Worm (Caenorhabditis elegans): Measurements from ENCODE around the gene F47B8.4.
A peak's percentile ranks its signal among the peaks of the same experiment; 100 is the strongest.

F47B8.4 gene

DNA sequence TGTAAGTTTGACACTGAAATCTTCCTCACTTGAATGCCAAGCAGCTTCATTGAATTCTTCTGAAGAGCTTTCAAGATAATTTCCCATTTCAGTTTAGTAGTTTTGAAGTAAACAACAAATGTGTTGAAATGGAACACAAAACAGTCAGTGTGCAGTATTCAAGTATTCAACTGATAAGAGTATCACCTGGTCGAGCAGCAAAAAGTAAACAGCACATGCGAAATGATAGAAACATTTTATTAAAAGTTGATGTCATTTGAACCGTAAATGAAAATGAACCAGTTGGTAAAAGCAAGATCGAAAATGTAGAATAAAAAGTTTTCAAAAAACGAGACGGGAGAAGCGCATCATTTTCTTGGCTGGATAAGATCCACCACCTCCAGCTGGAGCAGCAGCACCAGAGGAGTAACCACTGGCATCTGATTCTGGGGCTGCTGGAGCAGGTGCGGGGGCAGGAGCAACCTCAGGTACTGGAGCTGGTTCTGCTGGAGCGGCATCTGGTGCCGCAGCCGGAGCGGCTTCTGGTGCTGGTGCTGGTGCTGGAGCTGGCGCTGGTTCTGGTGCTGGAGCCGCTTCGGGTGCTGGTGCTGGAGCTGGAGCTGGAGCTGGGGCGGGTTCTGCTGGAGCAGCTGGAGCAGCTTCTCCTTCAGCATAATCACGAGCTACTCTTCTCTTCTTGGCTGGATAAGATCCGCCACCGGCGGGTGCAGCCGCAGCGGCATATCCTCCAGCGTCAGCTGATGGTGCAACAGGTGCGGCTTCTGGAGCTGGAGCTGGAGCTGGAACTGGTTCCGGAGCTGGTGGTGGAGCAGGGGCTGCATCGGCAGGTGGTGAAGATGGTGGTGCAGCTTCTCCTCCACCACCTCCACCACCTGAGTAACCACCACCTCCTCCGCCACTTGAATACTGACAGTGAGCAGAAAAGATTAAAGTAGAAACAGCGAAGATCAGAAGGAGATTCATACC is at the start of gene F47B8.4, which contains the start of gene F47B8.18:
Gene F47B8.4 (minus strand): TSS at position 172 of the 966 bp plus-strand sequence.
Gene F47B8.18 (minus strand): TSS at position 963 of the 966 bp plus-strand sequence.
- TF ChIP-seq zip-8 (tag; optimal IDR thresholded peaks at IDR 0.05) (no peak), cnd-1 (tag; optimal IDR thresholded peaks at IDR 0.05) (no peak), mep-1 (tag; optimal IDR thresholded peaks at IDR 0.05) (no peak), sptf-1 (tag; optimal IDR thresholded peaks at IDR 0.05) (no peak), nhr-237 (tag; optimal IDR thresholded peaks at IDR 0.05) (no peak), ham-2 (GFP tag; optimal IDR thresholded peaks at IDR 0.05) (no peak), nhr-28 (tag; optimal IDR thresholded peaks at IDR 0.05) (no peak), unc-62 (GFP tag; optimal IDR thresholded peaks at IDR 0.05) (no peak), flh-1 (GFP tag; optimal IDR thresholded peaks at IDR 0.05) (no peak), nhr-76 (tag; optimal IDR thresholded peaks at IDR 0.05) (no peak)

DNA sequence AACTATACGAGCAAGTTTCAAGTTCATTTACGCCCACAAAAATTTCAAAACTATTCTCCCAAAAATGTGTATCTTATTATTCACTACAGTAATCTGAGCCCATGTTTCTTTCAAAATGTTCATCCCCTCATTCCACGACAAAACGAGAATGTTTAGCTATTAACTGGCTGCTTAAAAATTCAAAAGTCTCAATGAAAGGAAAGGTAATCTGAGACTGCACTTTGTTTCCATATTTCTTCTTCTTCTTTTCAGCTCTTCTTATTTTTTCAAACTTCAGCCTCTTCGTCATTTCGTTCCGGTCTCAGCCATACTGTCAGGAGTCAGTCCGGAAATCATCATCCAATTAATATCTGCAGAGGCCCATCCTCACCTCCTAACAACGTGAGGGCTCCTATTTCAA is 48.3 kb upstream of the F47B8.4 start, which contains the start of gene unc-39:
Gene unc-39 (plus strand): TSS at position 301 of the 400 bp plus-strand sequence.
- no peak for TF ChIP-seq snpc-4 (tag; optimal IDR thresholded peaks at IDR 0.05)

DNA sequence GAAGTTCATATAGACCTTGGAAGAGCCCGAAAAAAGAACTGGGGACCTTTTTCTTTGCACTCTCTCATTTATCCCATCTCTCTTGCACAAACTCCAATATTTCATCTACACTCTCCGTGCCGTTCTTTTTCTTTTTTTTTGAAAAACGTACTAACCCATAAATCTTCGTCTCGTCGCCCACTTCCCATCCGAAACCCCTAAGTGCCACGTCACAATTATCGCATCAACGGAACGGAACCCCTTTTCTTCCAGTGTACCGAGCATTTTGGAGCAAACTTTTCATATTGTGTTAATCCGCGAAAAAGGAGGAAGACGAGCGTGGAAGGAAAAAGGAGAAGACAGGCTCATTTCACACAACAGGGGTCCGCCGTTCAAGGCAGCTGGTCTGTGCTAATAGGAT is 44.9 kb upstream of the F47B8.4 start:
- no peak for TF ChIP-seq elt-1 (tag; optimal IDR thresholded peaks at IDR 0.05; ENCODE audit: borderline replicate concordance, insufficient read depth)

DNA sequence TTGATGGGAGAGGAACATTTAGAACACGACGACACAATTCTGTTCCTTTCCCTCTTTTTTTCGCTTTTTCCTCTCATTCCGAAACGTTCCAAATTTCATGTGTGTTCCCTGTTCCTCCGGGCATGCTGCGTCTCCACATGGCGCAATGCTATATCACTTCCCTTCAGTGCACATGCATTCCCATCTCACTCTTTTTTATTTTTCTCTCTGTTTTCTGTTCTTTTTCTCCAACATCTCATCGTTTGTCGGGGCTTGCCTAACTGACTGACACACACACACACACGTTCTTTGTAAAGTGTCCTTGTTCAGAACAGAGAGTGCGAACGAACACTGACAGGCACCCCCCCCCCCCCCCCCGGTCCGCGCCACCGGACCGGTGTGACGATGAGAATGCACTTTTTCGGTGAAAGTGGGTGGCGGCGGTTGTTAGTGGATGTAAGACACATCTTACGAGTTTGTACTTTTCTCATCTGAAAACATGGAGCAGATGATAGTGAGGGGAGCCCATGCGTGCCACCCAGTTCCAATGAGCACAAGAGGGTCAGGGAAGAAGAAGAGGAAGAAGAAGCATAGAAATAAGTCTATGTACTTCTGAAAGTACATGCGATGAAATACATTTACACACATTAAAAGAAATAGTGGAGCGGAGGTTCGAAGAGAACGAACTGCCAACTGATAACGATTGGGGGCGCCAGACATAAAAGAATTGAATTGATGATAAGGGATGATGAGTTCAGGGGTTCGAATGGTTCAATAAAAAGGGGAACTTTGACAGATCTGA is 44.0 kb upstream of the F47B8.4 start:
- peak; percentile 11 for TF ChIP-seq sptf-1 (tag; optimal IDR thresholded peaks at IDR 0.05)
- peak; percentile 33 for TF ChIP-seq lin-32 (GFP tag; optimal IDR thresholded peaks at IDR 0.05)
- TF ChIP-seq zip-8 (tag; optimal IDR thresholded peaks at IDR 0.05) = no peak
- peak; percentile 21 for TF ChIP-seq drap-1 (GFP tag; optimal IDR thresholded peaks at IDR 0.05)

DNA sequence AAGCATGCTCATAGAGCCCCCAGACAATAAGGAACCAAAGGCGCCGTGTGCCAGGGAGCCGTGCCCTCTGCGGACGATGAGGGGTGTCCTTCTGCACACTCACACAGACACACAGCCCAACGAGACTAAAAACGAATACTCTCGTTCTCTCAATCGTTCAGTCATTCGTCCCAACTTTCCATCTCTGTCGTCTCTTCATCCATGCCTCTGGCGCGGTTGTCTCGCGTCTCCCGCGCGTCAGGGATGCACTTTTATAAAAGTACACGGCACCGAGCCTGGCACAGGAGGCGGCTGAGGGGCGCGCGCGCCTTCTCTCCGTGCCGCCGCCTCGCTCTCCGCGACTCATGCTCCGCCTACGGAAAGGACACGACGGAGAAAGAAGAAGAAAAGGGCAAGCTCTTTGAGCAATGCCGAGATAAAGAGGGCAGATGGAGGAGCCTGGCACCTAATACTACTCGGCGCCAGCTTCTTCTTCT is 42.1 kb upstream of the F47B8.4 start:
- TF ChIP-seq drap-1 (GFP tag; optimal IDR thresholded peaks at IDR 0.05) (no peak), ceh-83 (GFP tag; optimal IDR thresholded peaks at IDR 0.05) (no peak), lin-13 (tag; optimal IDR thresholded peaks at IDR 0.05) (no peak), flh-1 (GFP tag; optimal IDR thresholded peaks at IDR 0.05) (no peak), snpc-4 (tag; optimal IDR thresholded peaks at IDR 0.05) (no peak), unc-62 (GFP tag; optimal IDR thresholded peaks at IDR 0.05) (no peak), elt-3 (tag; optimal IDR thresholded peaks at IDR 0.05) (no peak), unc-120 (tag; optimal IDR thresholded peaks at IDR 0.05; ENCODE audit: poor library complexity, severe bottlenecking) (no peak), nhr-237 (tag; optimal IDR thresholded peaks at IDR 0.05) (no peak), sptf-1 (tag; optimal IDR thresholded peaks at IDR 0.05) (no peak), nhr-28 (tag; optimal IDR thresholded peaks at IDR 0.05) (no peak), elt-1 (tag; optimal IDR thresholded peaks at IDR 0.05; ENCODE audit: borderline replicate concordance, insufficient read depth) (no peak), ces-1 (GFP tag; optimal IDR thresholded peaks at IDR 0.05) (no peak), mls-2 (tag; optimal IDR thresholded peaks at IDR 0.05) (no peak), pha-4 (tag; optimal IDR thresholded peaks at IDR 0.05) (no peak)

DNA sequence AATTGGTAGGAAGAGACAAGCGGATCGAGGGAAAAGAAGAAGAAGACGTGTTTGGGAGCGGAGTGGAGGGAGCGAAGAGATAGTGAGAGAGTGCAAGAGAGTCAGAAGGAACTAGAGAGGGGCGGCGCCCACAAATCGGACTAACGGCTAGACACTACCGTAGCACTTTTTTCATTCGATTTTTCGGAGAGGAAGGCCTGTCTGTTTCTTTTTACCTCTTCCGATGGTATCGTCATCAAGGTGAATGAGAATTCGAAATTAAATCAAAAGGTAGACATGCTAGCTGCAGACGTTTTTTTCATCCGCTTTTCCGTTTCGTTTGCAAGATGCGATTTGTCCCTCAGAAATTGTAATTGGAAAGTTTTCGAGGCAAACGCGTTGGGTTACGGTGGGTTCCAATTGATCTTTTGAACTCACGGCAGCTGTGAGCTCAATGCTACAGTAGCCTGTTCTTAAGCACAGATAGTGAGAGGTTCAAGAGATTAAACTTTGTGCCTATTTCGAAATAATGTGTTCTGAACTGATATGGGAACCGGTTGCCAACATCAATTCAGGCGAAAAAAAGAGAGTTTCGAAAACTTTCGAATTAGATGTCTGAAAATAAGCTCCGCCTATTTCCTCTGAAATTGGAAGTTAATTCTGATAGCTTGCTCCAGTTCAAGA is 40.2 kb upstream of the F47B8.4 start:
- TF ChIP-seq lsy-2 (tag; optimal IDR thresholded peaks at IDR 0.05) (peak; percentile 60), nhr-12 (tag; optimal IDR thresholded peaks at IDR 0.05) (no peak)

DNA sequence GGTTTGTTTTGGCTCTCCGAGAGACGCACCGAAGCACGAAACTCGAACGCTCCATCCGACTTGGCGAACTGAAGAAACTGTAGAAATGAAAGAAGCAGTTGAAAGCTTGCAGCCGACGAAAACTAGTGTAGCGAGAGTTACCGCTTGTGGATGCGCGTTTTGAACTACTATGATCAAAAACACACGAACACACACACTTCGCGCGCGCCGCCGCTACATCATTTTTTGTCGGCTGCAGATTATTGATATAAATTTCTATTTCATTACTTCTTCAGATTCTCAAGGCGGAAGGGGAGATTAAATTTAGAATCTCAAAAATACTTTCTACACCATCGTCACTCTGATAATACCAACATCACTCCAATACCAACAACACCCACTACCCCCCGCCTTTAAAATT is 37.5 kb upstream of the F47B8.4 start:
- TF ChIP-seq elt-1 (tag; optimal IDR thresholded peaks at IDR 0.05; ENCODE audit: borderline replicate concordance, insufficient read depth) (no peak), zip-8 (tag; optimal IDR thresholded peaks at IDR 0.05) (no peak), hlh-1 (tag; optimal IDR thresholded peaks at IDR 0.05) (no peak), bed-3 (GFP tag; optimal IDR thresholded peaks at IDR 0.05) (no peak), nhr-28 (tag; optimal IDR thresholded peaks at IDR 0.05) (no peak), mls-2 (tag; optimal IDR thresholded peaks at IDR 0.05) (no peak), mep-1 (tag; optimal IDR thresholded peaks at IDR 0.05) (no peak), M03D4.4 (tag; optimal IDR thresholded peaks at IDR 0.05) (no peak), flh-1 (GFP tag; optimal IDR thresholded peaks at IDR 0.05) (no peak), nhr-237 (tag; optimal IDR thresholded peaks at IDR 0.05) (no peak), tbx-8 (GFP tag; optimal IDR thresholded peaks at IDR 0.05) (no peak), lsy-2 (tag; optimal IDR thresholded peaks at IDR 0.05) (no peak), ceh-39 (tag; optimal IDR thresholded peaks at IDR 0.05) (no peak), cnd-1 (tag; optimal IDR thresholded peaks at IDR 0.05) (no peak), elt-3 (tag; optimal IDR thresholded peaks at IDR 0.05) (no peak), nhr-2 (tag; optimal IDR thresholded peaks at IDR 0.05) (no peak), ceh-83 (GFP tag; optimal IDR thresholded peaks at IDR 0.05) (no peak), sem-2 (GFP tag; optimal IDR thresholded peaks at IDR 0.05) (no peak)

Measured in whole organism, mixed stage, embryonic.